Fruit fly (Drosophila melanogaster) whole organism, embryonic: ENCODE measurements around the gene CG17549.
A peak's percentile ranks its signal among the peaks of the same experiment; 100 is the strongest.

Experiments
- Atf6 ChIP-seq: fragments of 200-800 bp; sonication (Bioruptor generic); IDR thresholded peaks from 2 replicates; pipeline ENCODE4 v1.3.6; 2022; ENCODE audit warnings: missing biosample characterization, missing genetic modification characterization
- Blimp-1 ChIP-seq: fragments of 200-800 bp; sonication (Bioruptor generic); optimal IDR thresholded peaks from 3 replicates; lab custom pipeline; 2018; ENCODE audit warnings: missing biosample characterization, missing genetic modification characterization, mild to moderate bottlenecking, moderate library complexity, missing genetic modification reagents
- BtbVII ChIP-seq: fragments of 200-800 bp; sonication (Bioruptor generic); optimal IDR thresholded peaks from 3 replicates; lab custom pipeline; 2017; ENCODE audit warnings: missing biosample characterization, mild to moderate bottlenecking, missing genetic modification characterization
- CG10267 ChIP-seq: fragments of 200-800 bp; sonication (Bioruptor generic); optimal IDR thresholded peaks from 2 replicates; lab custom pipeline; 2018; ENCODE audit warnings: missing biosample characterization, mild to moderate bottlenecking, missing genetic modification characterization, moderate library complexity
- CG11085 ChIP-seq: fragments of 200-800 bp; sonication (Bioruptor generic); IDR thresholded peaks from 2 replicates; pipeline ENCODE4 v1.3.6; 2022; ENCODE audit warnings: missing biosample characterization, missing genetic modification characterization
- CG11456 ChIP-seq: fragments of 200-800 bp; sonication (Bioruptor generic); IDR thresholded peaks from 3 replicates; pipeline ENCODE4 v1.3.6; 2022; ENCODE audit warnings: missing biosample characterization, missing genetic modification characterization
- CG1233 ChIP-seq: fragments of 200-800 bp; sonication (Bioruptor generic); optimal IDR thresholded peaks from 4 replicates; lab custom pipeline; 2018; ENCODE audit warnings: missing biosample characterization, mild to moderate bottlenecking, missing genetic modification characterization
- CG13424 ChIP-seq: fragments of 200-800 bp; sonication (Bioruptor generic); optimal IDR thresholded peaks from 2 replicates; lab custom pipeline; 2019; ENCODE audit warnings: missing biosample characterization, mild to moderate bottlenecking, missing genetic modification characterization, moderate library complexity
- CG13775 ChIP-seq: fragments of 200-800 bp; sonication (Bioruptor generic); optimal IDR thresholded peaks from 3 replicates; lab custom pipeline; 2017; ENCODE audit warnings: missing biosample characterization, mild to moderate bottlenecking, missing genetic modification characterization
- CG14050 ChIP-seq: fragments of 200-800 bp; sonication (Bioruptor generic); IDR thresholded peaks from 3 replicates; pipeline ENCODE4 v1.3.6; 2022; ENCODE audit warnings: missing biosample characterization, missing genetic modification characterization
- CG15073 ChIP-seq: fragments of 200-800 bp; sonication (Bioruptor generic); optimal IDR thresholded peaks from 2 replicates; lab custom pipeline; 2016; ENCODE audit warnings: missing biosample characterization, missing genetic modification characterization
- CG15514 ChIP-seq: fragments of 200-800 bp; sonication (Bioruptor generic); optimal IDR thresholded peaks from 3 replicates; lab custom pipeline; 2017; ENCODE audit warnings: missing biosample characterization, missing genetic modification characterization, mild to moderate bottlenecking, moderate library complexity, missing genetic modification reagents
- CG17612 ChIP-seq: fragments of 200-800 bp; sonication (Bioruptor generic); IDR thresholded peaks from 2 replicates; pipeline ENCODE4 v1.3.6; 2022; ENCODE audit warnings: missing biosample characterization, missing genetic modification characterization
- CG17829 ChIP-seq: fragments of 200-800 bp; optimal IDR thresholded peaks from 2 replicates; lab custom pipeline; 2019; ENCODE audit warnings: missing biosample characterization, mild to moderate bottlenecking, missing genetic modification characterization, moderate library complexity
- CG17912 ChIP-seq: fragments of 200-800 bp; sonication (Bioruptor generic); optimal IDR thresholded peaks from 2 replicates; lab custom pipeline; 2018; ENCODE audit warnings: missing biosample characterization, mild to moderate bottlenecking, missing genetic modification characterization
- CG18619 ChIP-seq: fragments of 200-800 bp; sonication (Bioruptor generic); optimal IDR thresholded peaks from 3 replicates; lab custom pipeline; 2017; ENCODE audit warnings: missing biosample characterization, mild to moderate bottlenecking, missing genetic modification characterization
- CG2678 ChIP-seq: fragments of 200-800 bp; sonication (Bioruptor generic); optimal IDR thresholded peaks from 3 replicates; lab custom pipeline; 2019; ENCODE audit warnings: missing biosample characterization, mild to moderate bottlenecking, missing genetic modification characterization, moderate library complexity
- CG4707 ChIP-seq: fragments of 200-800 bp; sonication (Bioruptor generic); optimal IDR thresholded peaks from 2 replicates; lab custom pipeline; 2018; ENCODE audit warnings: missing biosample characterization, mild to moderate bottlenecking, missing genetic modification characterization, moderate library complexity
- CG5180 ChIP-seq: fragments of 200-800 bp; sonication (Bioruptor generic); optimal IDR thresholded peaks from 3 replicates; lab custom pipeline; 2017; ENCODE audit warnings: missing biosample characterization, missing genetic modification characterization, mild to moderate bottlenecking, moderate library complexity, missing genetic modification reagents
- CG8388 ChIP-seq: fragments of 200-800 bp; sonication (Bioruptor generic); optimal IDR thresholded peaks from 2 replicates; lab custom pipeline; 2019; ENCODE audit warnings: missing biosample characterization, mild to moderate bottlenecking, missing genetic modification characterization, moderate library complexity
- CG9215 ChIP-seq: fragments of 200-800 bp; sonication (Bioruptor generic); IDR thresholded peaks from 2 replicates; pipeline ENCODE4 v1.3.6; 2022; ENCODE audit warnings: missing biosample characterization, missing genetic modification characterization
- CG9437 ChIP-seq: fragments of 200-800 bp; sonication (Bioruptor generic); optimal IDR thresholded peaks from 2 replicates; lab custom pipeline; 2018; ENCODE audit warnings: missing biosample characterization, mild to moderate bottlenecking, missing genetic modification characterization
- CoRest ChIP-seq: fragments of 200-800 bp; sonication (Bioruptor generic); optimal IDR thresholded peaks from 3 replicates; lab custom pipeline; 2018; ENCODE audit warnings: missing biosample characterization, mild to moderate bottlenecking, missing genetic modification characterization, moderate library complexity
- D19A ChIP-seq: fragments of 200-800 bp; optimal IDR thresholded peaks from 3 replicates; lab custom pipeline; 2019; ENCODE audit warnings: missing biosample characterization, mild to moderate bottlenecking, missing genetic modification characterization, moderate library complexity
- D19B ChIP-seq: fragments of 200-800 bp; sonication (Bioruptor generic); optimal IDR thresholded peaks from 2 replicates; lab custom pipeline; 2017; ENCODE audit warnings: missing biosample characterization, mild to moderate bottlenecking, missing genetic modification characterization
- Hr51 ChIP-seq, 2 experiments: fragments of 200-800 bp; sonication (Bioruptor generic); optimal IDR thresholded peaks; 2 replicates in 1 of 2; 3 replicates in 1 of 2; lab custom pipeline; 2016 to 2018; ENCODE audit warnings: missing biosample characterization in 2 of 2, missing genetic modification characterization in 2 of 2, mild to moderate bottlenecking in 1 of 2, moderate library complexity in 1 of 2
- Jarid2 ChIP-seq: fragments of 200-800 bp; sonication (Bioruptor generic); optimal IDR thresholded peaks from 3 replicates; lab custom pipeline; 2017; ENCODE audit warnings: mild to moderate bottlenecking, missing biosample characterization, missing genetic modification reagents, missing genetic modification characterization
- MTF-1 ChIP-seq: fragments of 200-800 bp; sonication (Bioruptor generic); optimal IDR thresholded peaks from 2 replicates; lab custom pipeline; 2018; ENCODE audit warnings: missing biosample characterization, mild to moderate bottlenecking, missing genetic modification characterization, borderline replicate concordance
- Ravus ChIP-seq: fragments of 200-800 bp; sonication (Bioruptor generic); IDR thresholded peaks from 2 replicates; pipeline ENCODE4 v1.3.6; 2022; ENCODE audit warnings: missing biosample characterization, missing genetic modification characterization
- Rx ChIP-seq: fragments of 200-800 bp; sonication (Bioruptor generic); IDR thresholded peaks from 2 replicates; pipeline ENCODE4 v1.3.6; 2022; ENCODE audit warnings: missing biosample characterization, missing genetic modification characterization
- Scr ChIP-seq: fragments of 200-800 bp; sonication (Bioruptor generic); IDR thresholded peaks from 2 replicates; pipeline ENCODE4 v1.3.6; 2022; ENCODE audit warnings: missing biosample characterization, missing genetic modification characterization; ENCODE audit not compliant: partially characterized antibody
- Taf1 ChIP-seq: fragments of 200-800 bp; sonication (Bioruptor generic); IDR thresholded peaks from 2 replicates; pipeline ENCODE4 v1.3.6; 2022; ENCODE audit warnings: missing biosample characterization, missing genetic modification characterization
- ara ChIP-seq: fragments of 200-800 bp; sonication (Bioruptor generic); IDR thresholded peaks from 2 replicates; pipeline ENCODE4 v1.3.6; 2022; ENCODE audit warnings: missing biosample characterization, missing genetic modification characterization
- ase ChIP-seq: fragments of 200-800 bp; sonication (Bioruptor generic); IDR thresholded peaks from 3 replicates; pipeline ENCODE4 v1.3.6; 2022; ENCODE audit warnings: missing biosample characterization, missing genetic modification characterization
- chn ChIP-seq: fragments of 200-800 bp; sonication (Bioruptor generic); optimal IDR thresholded peaks from 2 replicates; lab custom pipeline; 2016; ENCODE audit warnings: missing biosample characterization, missing genetic modification characterization
- ci ChIP-seq: fragments of 200-800 bp; sonication (Bioruptor generic); IDR thresholded peaks from 3 replicates; pipeline ENCODE4 v1.3.6; 2022; ENCODE audit warnings: missing biosample characterization, missing genetic modification characterization
- gcm ChIP-seq: fragments of 200-800 bp; sonication (Bioruptor generic); optimal IDR thresholded peaks from 2 replicates; lab custom pipeline; 2019; ENCODE audit warnings: missing biosample characterization, mild to moderate bottlenecking, missing genetic modification characterization, moderate library complexity
- gem ChIP-seq: fragments of 200-800 bp; sonication (Bioruptor generic); optimal IDR thresholded peaks from 2 replicates; lab custom pipeline; 2019; ENCODE audit warnings: missing biosample characterization, mild to moderate bottlenecking, missing genetic modification characterization, moderate library complexity
- gt ChIP-seq: fragments of 200-800 bp; sonication (Bioruptor generic); IDR thresholded peaks from 2 replicates; pipeline ENCODE4 v1.3.6; 2022; ENCODE audit warnings: missing biosample characterization, missing genetic modification characterization
- kni ChIP-seq: fragments of 200-800 bp; sonication (Bioruptor generic); optimal IDR thresholded peaks from 3 replicates; lab custom pipeline; 2017; ENCODE audit warnings: mild to moderate bottlenecking, missing biosample characterization, missing genetic modification reagents, missing genetic modification characterization
- nmo ChIP-seq: fragments of 200-800 bp; sonication (Bioruptor generic); optimal IDR thresholded peaks from 2 replicates; lab custom pipeline; 2018; ENCODE audit warnings: missing biosample characterization, mild to moderate bottlenecking, missing genetic modification characterization, moderate library complexity
- oc ChIP-seq: fragments of 200-800 bp; sonication (Bioruptor generic); optimal IDR thresholded peaks from 2 replicates; lab custom pipeline; 2018; ENCODE audit warnings: missing biosample characterization, mild to moderate bottlenecking, missing genetic modification characterization, moderate library complexity
- ranshi ChIP-seq: fragments of 200-800 bp; sonication (Bioruptor generic); IDR thresholded peaks from 2 replicates; pipeline ENCODE4 v1.3.6; 2022; ENCODE audit warnings: missing biosample characterization, missing genetic modification characterization
- repo ChIP-seq: fragments of 200-800 bp; sonication (Bioruptor generic); optimal IDR thresholded peaks from 2 replicates; lab custom pipeline; 2016; ENCODE audit warnings: missing biosample characterization, missing genetic modification characterization
- scrt ChIP-seq: fragments of 200-800 bp; sonication (Bioruptor generic); optimal IDR thresholded peaks from 2 replicates; lab custom pipeline; 2018; ENCODE audit warnings: missing biosample characterization, mild to moderate bottlenecking, missing genetic modification characterization, moderate library complexity
- sima ChIP-seq: fragments of 200-800 bp; sonication (Bioruptor generic); optimal IDR thresholded peaks from 2 replicates; lab custom pipeline; 2016; ENCODE audit warnings: missing biosample characterization, missing genetic modification characterization
- slou ChIP-seq: fragments of 200-800 bp; sonication (Bioruptor generic); optimal IDR thresholded peaks from 3 replicates; lab custom pipeline; 2016; ENCODE audit warnings: missing biosample characterization, missing genetic modification characterization
- stc ChIP-seq: fragments of 200-800 bp; sonication (Bioruptor generic); IDR thresholded peaks from 2 replicates; pipeline ENCODE4 v1.3.6; 2022; ENCODE audit warnings: missing biosample characterization, missing genetic modification characterization
- tio ChIP-seq: fragments of 200-800 bp; sonication (Bioruptor generic); optimal IDR thresholded peaks from 2 replicates; lab custom pipeline; 2017; ENCODE audit warnings: missing biosample characterization, missing genetic modification characterization, inconsistent platforms
- trem ChIP-seq: fragments of 200-800 bp; optimal IDR thresholded peaks from 3 replicates; lab custom pipeline; 2019; ENCODE audit warnings: missing biosample characterization, mild to moderate bottlenecking, missing genetic modification characterization, moderate library complexity
- unpg ChIP-seq: fragments of 200-800 bp; sonication (Bioruptor generic); optimal IDR thresholded peaks from 3 replicates; lab custom pipeline; 2018; ENCODE audit warnings: missing biosample characterization, mild to moderate bottlenecking, missing genetic modification characterization, moderate library complexity

The CG17549 gene

DNA sequence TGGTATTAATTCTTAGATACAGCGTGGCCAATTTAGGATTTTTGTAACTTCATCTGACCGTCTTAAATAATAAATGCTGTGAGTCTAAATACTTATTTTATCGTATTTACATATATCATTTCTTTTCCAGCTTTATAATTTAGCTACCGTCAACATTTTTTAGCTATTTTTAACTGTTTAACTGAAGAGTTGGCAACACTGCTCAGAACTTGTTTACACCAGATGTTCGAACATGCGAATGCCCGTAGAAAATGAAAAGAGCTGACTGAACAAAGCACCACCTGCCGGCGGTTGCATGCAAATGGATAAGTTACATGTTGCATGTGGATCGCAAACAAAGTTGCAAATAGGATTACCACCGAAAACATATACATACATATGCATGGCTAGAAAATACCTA lies 26.3 kb downstream of the CG17549 start (continued):
- TF ChIP-seq Jarid2 (peak; percentile 18), ranshi (GFP tag; lab: Robert Waterston, UW) (no peak), Rx (no peak), CG17829 (tag; lab: Kevin White, UChicago) (peak; percentile 30), stc (GFP tag; lab: Robert Waterston, UW) (no peak), CG17612 (GFP tag; lab: Robert Waterston, UW) (no peak), D19B (GFP tag; lab: Kevin White, UChicago) (no peak), kni (GFP tag; lab: Kevin White, UChicago) (no peak), ase (no peak), Scr (no peak), CG15073 (GFP tag; lab: Kevin White, UChicago) (no peak), CG15514 (GFP tag; lab: Kevin White, UChicago) (peak; percentile 54), ara (no peak), CG9437 (GFP tag; lab: Kevin White, UChicago) (no peak), gcm (GFP tag; lab: Kevin White, UChicago) (peak; percentile 7), chn (no peak), D19A (tag; lab: Kevin White, UChicago) (peak; percentile 20), unpg (GFP tag; lab: Kevin White, UChicago) (peak; percentile 17), Blimp-1 (GFP tag; lab: Kevin White, UChicago) (no peak), CG5180 (GFP tag; lab: Kevin White, UChicago) (peak; percentile 100), sima (GFP tag; lab: Kevin White, UChicago) (no peak), CG2678 (peak; percentile 11), CG8388 (GFP tag; lab: Kevin White, UChicago) (no peak), tio (GFP tag; lab: Kevin White, UChicago) (no peak), CG13775 (GFP tag; lab: Kevin White, UChicago) (no peak), ci (GFP tag; lab: Robert Waterston, UW) (0 out of 3 replicates have a peak, but pooled peaks have one; percentile 51), trem (tag; lab: Kevin White, UChicago) (peak; percentile 6), CoRest (tag; lab: Kevin White, UChicago) (peak; percentile 29), scrt (GFP tag; lab: Kevin White, UChicago) (peak; percentile 49), CG14050 (GFP tag; lab: Robert Waterston, UW) (no peak), CG13424 (tag; lab: Kevin White, UChicago) (peak; percentile 35), CG18619 (GFP tag; lab: Kevin White, UChicago) (no peak), gem (tag; lab: Kevin White, UChicago) (peak; percentile 47), MTF-1 (GFP tag; lab: Kevin White, UChicago) (peak; percentile 24), CG11085 (GFP tag; lab: Robert Waterston, UW) (no peak), Atf6 (GFP tag; lab: Robert Waterston, UW) (no peak), BtbVII (GFP tag; lab: Kevin White, UChicago) (no peak), CG9215 (GFP tag; lab: Robert Waterston, UW) (no peak), CG1233 (no peak), CG11456 (GFP tag; lab: Robert Waterston, UW) (peak; percentile 53; the same call in 1 of the 3 replicates), nmo (peak; percentile 14), CG10267 (no peak), CG4707 (GFP tag; lab: Kevin White, UChicago) (peak; percentile 20), Ravus (GFP tag; lab: Robert Waterston, UW) (no peak), gt (GFP tag; lab: Robert Waterston, UW) (no peak), Hr51 (GFP tag; optimal IDR thresholded peaks at IDR 0.05; lab: Kevin White, UChicago) (peak in 1 of 2 experiments; percentile 9), Taf1 (GFP tag; lab: Robert Waterston, UW) (no peak), oc (tag; lab: Kevin White, UChicago) (peak; percentile 74), CG17912 (GFP tag; lab: Kevin White, UChicago) (no peak), slou (GFP tag; lab: Kevin White, UChicago) (no peak), repo (GFP tag; lab: Kevin White, UChicago) (no peak)
